Worm (Caenorhabditis elegans): ENCODE results near the gene C05A9.2.

DNA sequence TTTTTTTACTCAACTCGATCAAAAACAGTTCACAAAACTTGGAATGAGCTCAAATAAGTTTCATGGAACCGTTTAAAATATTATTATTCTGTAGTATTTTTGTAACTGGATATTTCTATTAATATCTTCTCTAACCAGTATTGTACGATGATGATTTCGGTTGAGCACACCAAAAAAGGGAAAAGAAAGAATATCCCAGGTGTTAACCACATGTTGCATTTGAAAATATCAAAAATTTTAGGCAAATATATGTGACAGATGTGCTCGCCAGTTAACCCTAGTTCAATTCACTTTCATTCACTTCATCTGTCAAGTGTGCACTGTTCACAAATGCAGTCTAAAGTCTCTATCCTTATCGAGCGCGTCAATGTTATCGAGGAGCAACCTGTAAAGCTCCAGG lies 46.5 kb upstream of the C05A9.2 start, which contains the start of gene F47B10.4:
- TF ChIP-seq xbp-1 (tag; optimal IDR thresholded peaks at IDR 0.05) (no peak), hlh-17 (GFP tag; optimal IDR thresholded peaks at IDR 0.05; ENCODE audit: borderline replicate concordance) (no peak), fos-1 (tag; optimal IDR thresholded peaks at IDR 0.05) (no peak), mdl-1 (tag; optimal IDR thresholded peaks at IDR 0.05) (no peak), dsc-1 (tag; optimal IDR thresholded peaks at IDR 0.05) (no peak), nhr-12 (tag; optimal IDR thresholded peaks at IDR 0.05) (no peak)

Data from whole organism, L1 larva.